Fruit fly (Drosophila melanogaster): Measurements from ENCODE around the gene Prx4.

- no peak for TF ChIP-seq CG4496 (GFP tag; IDR thresholded peaks at IDR 0.05)
- TF ChIP-seq D1 (tag; optimal IDR thresholded peaks at IDR 0.05): no peak
- TF ChIP-seq CG34367 (tag; optimal IDR thresholded peaks at IDR 0.05): no peak
- TF ChIP-seq fd96Ca (GFP tag; IDR thresholded peaks at IDR 0.05): no peak
- TF ChIP-seq CG10348 (GFP tag; IDR thresholded peaks at IDR 0.05): no peak
- no peak for TF ChIP-seq gl (tag; optimal IDR thresholded peaks at IDR 0.05)
- no peak for TF ChIP-seq Ets98B (GFP tag; IDR thresholded peaks at IDR 0.05)
These were observed 25.0 kb upstream of the Prx4 start, which contains the start of gene CG32487 for dm6 chr3L:3017156-3017555.
